Fruit fly (Drosophila melanogaster) whole organism, embryonic: ENCODE data around the gene mRpL39.

Experiments used
- Atf-2 ChIP-seq: fragments of 200-800 bp; sonication (Bioruptor generic); optimal IDR thresholded peaks from 2 replicates; lab custom pipeline; 2016; ENCODE audit warnings: missing biosample characterization, missing genetic modification characterization
- CG10959 ChIP-seq: fragments of 200-800 bp; sonication (Bioruptor generic); IDR thresholded peaks from 2 replicates; pipeline ENCODE4 v1.3.6; 2022; ENCODE audit warnings: missing biosample characterization, missing genetic modification characterization
- CG15011 ChIP-seq: fragments of 200-800 bp; sonication (Bioruptor generic); optimal IDR thresholded peaks from 3 replicates; lab custom pipeline; 2018; ENCODE audit warnings: missing biosample characterization, mild to moderate bottlenecking, missing genetic modification characterization
- CG15479 ChIP-seq: fragments of 200-800 bp; sonication (Bioruptor generic); optimal IDR thresholded peaks from 3 replicates; lab custom pipeline; 2019; ENCODE audit warnings: missing biosample characterization, mild to moderate bottlenecking, missing genetic modification characterization, moderate library complexity
- CG15514 ChIP-seq: fragments of 200-800 bp; sonication (Bioruptor generic); optimal IDR thresholded peaks from 3 replicates; lab custom pipeline; 2017; ENCODE audit warnings: missing biosample characterization, missing genetic modification characterization, mild to moderate bottlenecking, moderate library complexity, missing genetic modification reagents
- CG15696 ChIP-seq: fragments of 200-800 bp; sonication (Bioruptor generic); optimal IDR thresholded peaks from 2 replicates; lab custom pipeline; 2019; ENCODE audit warnings: missing biosample characterization, mild to moderate bottlenecking, missing genetic modification characterization, moderate library complexity
- CG16815 ChIP-seq: fragments of 200-800 bp; sonication (Bioruptor generic); optimal IDR thresholded peaks from 3 replicates; lab custom pipeline; 2017; ENCODE audit warnings: missing biosample characterization, mild to moderate bottlenecking, missing genetic modification characterization
- CG17328 ChIP-seq: fragments of 200-800 bp; sonication (Bioruptor generic); IDR thresholded peaks from 2 replicates; pipeline ENCODE4 v1.3.6; 2022; ENCODE audit warnings: missing biosample characterization, missing genetic modification characterization
- CG17829 ChIP-seq: fragments of 200-800 bp; optimal IDR thresholded peaks from 2 replicates; lab custom pipeline; 2019; ENCODE audit warnings: missing biosample characterization, mild to moderate bottlenecking, missing genetic modification characterization, moderate library complexity
- CG18262 ChIP-seq: fragments of 200-800 bp; optimal IDR thresholded peaks from 3 replicates; lab custom pipeline; 2019; ENCODE audit warnings: missing biosample characterization, mild to moderate bottlenecking, missing genetic modification characterization, moderate library complexity
- CG30403 ChIP-seq: fragments of 200-800 bp; sonication (Bioruptor generic); optimal IDR thresholded peaks from 3 replicates; lab custom pipeline; 2016; ENCODE audit warnings: missing biosample characterization, missing genetic modification characterization
- CG31365 ChIP-seq: fragments of 200-800 bp; sonication (Bioruptor generic); optimal IDR thresholded peaks from 2 replicates; lab custom pipeline; 2018; ENCODE audit warnings: missing biosample characterization, mild to moderate bottlenecking, missing genetic modification characterization
- CG33557 ChIP-seq: fragments of 200-800 bp; sonication (Bioruptor generic); optimal IDR thresholded peaks from 2 replicates; lab custom pipeline; 2019; ENCODE audit warnings: missing biosample characterization, mild to moderate bottlenecking, missing genetic modification characterization, moderate library complexity
- CG7839 ChIP-seq: fragments of 200-800 bp; sonication (Bioruptor generic); optimal IDR thresholded peaks from 3 replicates; lab custom pipeline; 2018; ENCODE audit warnings: missing biosample characterization, mild to moderate bottlenecking, missing genetic modification characterization, moderate library complexity
- CG8924 ChIP-seq: fragments of 200-800 bp; optimal IDR thresholded peaks from 3 replicates; lab custom pipeline; 2019; ENCODE audit warnings: missing biosample characterization, mild to moderate bottlenecking, missing genetic modification characterization, moderate library complexity
- CG8944 ChIP-seq: fragments of 200-800 bp; sonication (Bioruptor generic); optimal IDR thresholded peaks from 3 replicates; lab custom pipeline; 2016; ENCODE audit warnings: missing biosample characterization, missing genetic modification characterization
- CG9727 ChIP-seq: fragments of 200-800 bp; sonication (Bioruptor generic); optimal IDR thresholded peaks from 3 replicates; lab custom pipeline; 2017; ENCODE audit warnings: missing biosample characterization, mild to moderate bottlenecking, missing genetic modification characterization
- CG9932 ChIP-seq: fragments of 200-800 bp; sonication (Bioruptor generic); IDR thresholded peaks from 2 replicates; pipeline ENCODE4 v1.3.6; 2022; ENCODE audit warnings: missing biosample characterization, missing genetic modification characterization
- Camta ChIP-seq: fragments of 200-800 bp; sonication (Bioruptor generic); optimal IDR thresholded peaks from 2 replicates; lab custom pipeline; 2016; ENCODE audit warnings: missing biosample characterization, missing genetic modification characterization
- Chrac-16 ChIP-seq: fragments of 200-800 bp; sonication (Bioruptor generic); optimal IDR thresholded peaks from 3 replicates; lab custom pipeline; 2016; ENCODE audit warnings: missing biosample characterization, missing genetic modification characterization
- CoRest ChIP-seq: fragments of 200-800 bp; sonication (Bioruptor generic); optimal IDR thresholded peaks from 3 replicates; lab custom pipeline; 2018; ENCODE audit warnings: missing biosample characterization, mild to moderate bottlenecking, missing genetic modification characterization, moderate library complexity
- Dref ChIP-seq: fragments of 200-800 bp; sonication (Bioruptor generic); IDR thresholded peaks from 2 replicates; pipeline ENCODE4 v1.3.6; 2022; ENCODE audit warnings: missing biosample characterization, missing genetic modification characterization
- Fer2 ChIP-seq: fragments of 200-800 bp; sonication (Bioruptor generic); optimal IDR thresholded peaks from 2 replicates; lab custom pipeline; 2018; ENCODE audit warnings: missing biosample characterization, mild to moderate bottlenecking, missing genetic modification characterization, moderate library complexity
- Kr ChIP-seq: fragments of 200-800 bp; sonication (Bioruptor generic); optimal IDR thresholded peaks from 2 replicates; lab custom pipeline; 2017; ENCODE audit warnings: missing biosample characterization, mild to moderate bottlenecking, missing genetic modification characterization
- Lhr ChIP-seq: fragments of 200-800 bp; sonication (Bioruptor generic); optimal IDR thresholded peaks from 3 replicates; lab custom pipeline; 2017; ENCODE audit warnings: mild to moderate bottlenecking, missing biosample characterization, missing genetic modification reagents, missing genetic modification characterization
- MESR4 ChIP-seq: fragments of 200-800 bp; sonication (Bioruptor generic); optimal IDR thresholded peaks from 2 replicates; lab custom pipeline; 2018; ENCODE audit warnings: missing biosample characterization, mild to moderate bottlenecking, missing genetic modification characterization, moderate library complexity
- Nf-YC ChIP-seq: fragments of 200-800 bp; optimal IDR thresholded peaks from 3 replicates; lab custom pipeline; 2019; ENCODE audit warnings: missing biosample characterization, mild to moderate bottlenecking, missing genetic modification characterization, moderate library complexity
- Xrp1 ChIP-seq: fragments of 200-800 bp; sonication (Bioruptor generic); IDR thresholded peaks from 2 replicates; pipeline ENCODE4 v1.3.6; 2022; ENCODE audit warnings: missing biosample characterization, missing genetic modification characterization
- ac ChIP-seq: fragments of 200-800 bp; sonication (Bioruptor generic); optimal IDR thresholded peaks from 3 replicates; lab custom pipeline; 2017; ENCODE audit warnings: missing biosample characterization, mild to moderate bottlenecking, missing genetic modification characterization
- ci ChIP-seq: fragments of 200-800 bp; sonication (Bioruptor generic); IDR thresholded peaks from 3 replicates; pipeline ENCODE4 v1.3.6; 2022; ENCODE audit warnings: missing biosample characterization, missing genetic modification characterization
- dmrt11E ChIP-seq: fragments of 200-800 bp; sonication (Bioruptor generic); optimal IDR thresholded peaks from 3 replicates; lab custom pipeline; 2018; ENCODE audit warnings: missing biosample characterization, mild to moderate bottlenecking, missing genetic modification characterization, moderate library complexity
- h ChIP-seq: fragments of >200 bp; optimal IDR thresholded peaks from 2 replicates; lab custom pipeline; 2017
- hth ChIP-seq: fragments of >200 bp; optimal IDR thresholded peaks from 2 replicates; lab custom pipeline; 2017; ENCODE audit warnings: inconsistent platforms
- lola ChIP-seq, 3 experiments: fragments of >200 bp in 2 of 3; fragments of 200-800 bp in 1 of 3; sonication (Bioruptor generic) in 1 of 3; optimal IDR thresholded peaks; 2 replicates each; lab custom pipeline; 2017 to 2019; ENCODE audit warnings: missing biosample characterization in 3 of 3, missing genetic modification characterization in 3 of 3, mild to moderate bottlenecking in 1 of 3, moderate library complexity in 1 of 3
- lov ChIP-seq, 2 experiments: fragments of 200-800 bp in 1 of 2; fragments of >200 bp in 1 of 2; sonication (Bioruptor generic) in 1 of 2; IDR thresholded peaks in 1 of 2; optimal IDR thresholded peaks in 1 of 2; 2 replicates in 1 of 2; 3 replicates in 1 of 2; pipeline versions ENCODE4 v1.3.6 to Lab custom; 2017 to 2022; ENCODE audit warnings: missing biosample characterization in 1 of 2, missing genetic modification characterization in 1 of 2
- nmo ChIP-seq: fragments of 200-800 bp; sonication (Bioruptor generic); optimal IDR thresholded peaks from 2 replicates; lab custom pipeline; 2018; ENCODE audit warnings: missing biosample characterization, mild to moderate bottlenecking, missing genetic modification characterization, moderate library complexity
- oc ChIP-seq: fragments of 200-800 bp; sonication (Bioruptor generic); optimal IDR thresholded peaks from 2 replicates; lab custom pipeline; 2018; ENCODE audit warnings: missing biosample characterization, mild to moderate bottlenecking, missing genetic modification characterization, moderate library complexity
- org-1 ChIP-seq: fragments of 200-800 bp; sonication (Bioruptor generic); optimal IDR thresholded peaks from 2 replicates; lab custom pipeline; 2017; ENCODE audit warnings: missing biosample characterization, missing genetic modification characterization
- phol ChIP-seq: fragments of 200-800 bp; sonication (Bioruptor generic); optimal IDR thresholded peaks from 3 replicates; lab custom pipeline; 2018; ENCODE audit warnings: missing biosample characterization, mild to moderate bottlenecking, missing genetic modification characterization, moderate library complexity
- pros ChIP-seq: fragments of 200-800 bp; sonication (Bioruptor generic); optimal IDR thresholded peaks from 3 replicates; lab custom pipeline; 2019; ENCODE audit warnings: missing biosample characterization, mild to moderate bottlenecking, missing genetic modification characterization, moderate library complexity
- repo ChIP-seq: fragments of 200-800 bp; sonication (Bioruptor generic); optimal IDR thresholded peaks from 2 replicates; lab custom pipeline; 2016; ENCODE audit warnings: missing biosample characterization, missing genetic modification characterization
- sens ChIP-seq: fragments of 200-800 bp; sonication (Bioruptor generic); peaks from one replicate; lab custom pipeline; 2016; ENCODE audit warnings: missing biosample characterization, missing genetic modification characterization
- so ChIP-seq: fragments of 200-800 bp; sonication (Bioruptor generic); IDR thresholded peaks from 3 replicates; pipeline ENCODE4 v1.3.6; 2022; ENCODE audit warnings: missing biosample characterization, missing genetic modification characterization
- toy ChIP-seq: fragments of 200-800 bp; sonication (Bioruptor generic); IDR thresholded peaks from 2 replicates; pipeline ENCODE4 v1.3.6; 2022; ENCODE audit warnings: missing biosample characterization, missing genetic modification characterization
- trem ChIP-seq: fragments of 200-800 bp; optimal IDR thresholded peaks from 3 replicates; lab custom pipeline; 2019; ENCODE audit warnings: missing biosample characterization, mild to moderate bottlenecking, missing genetic modification characterization, moderate library complexity
- twi ChIP-seq: fragments of 200-800 bp; optimal IDR thresholded peaks from 2 replicates; lab custom pipeline; 2019; ENCODE audit warnings: missing biosample characterization, mild to moderate bottlenecking, missing genetic modification characterization, moderate library complexity
- wdn ChIP-seq: fragments of 200-800 bp; sonication (Bioruptor generic); IDR thresholded peaks from 2 replicates; pipeline ENCODE4 v1.3.6; 2022; ENCODE audit warnings: missing biosample characterization, missing genetic modification characterization
- z ChIP-seq: fragments of 200-800 bp; sonication (Bioruptor generic); IDR thresholded peaks from 3 replicates; pipeline ENCODE4 v1.3.6; 2022; ENCODE audit warnings: missing biosample characterization, missing genetic modification characterization
- zen ChIP-seq: fragments of 200-800 bp; sonication (Bioruptor generic); optimal IDR thresholded peaks from 3 replicates; lab custom pipeline; 2018; ENCODE audit warnings: missing biosample characterization, mild to moderate bottlenecking, missing genetic modification characterization, moderate library complexity

Gene mRpL39

DNA sequence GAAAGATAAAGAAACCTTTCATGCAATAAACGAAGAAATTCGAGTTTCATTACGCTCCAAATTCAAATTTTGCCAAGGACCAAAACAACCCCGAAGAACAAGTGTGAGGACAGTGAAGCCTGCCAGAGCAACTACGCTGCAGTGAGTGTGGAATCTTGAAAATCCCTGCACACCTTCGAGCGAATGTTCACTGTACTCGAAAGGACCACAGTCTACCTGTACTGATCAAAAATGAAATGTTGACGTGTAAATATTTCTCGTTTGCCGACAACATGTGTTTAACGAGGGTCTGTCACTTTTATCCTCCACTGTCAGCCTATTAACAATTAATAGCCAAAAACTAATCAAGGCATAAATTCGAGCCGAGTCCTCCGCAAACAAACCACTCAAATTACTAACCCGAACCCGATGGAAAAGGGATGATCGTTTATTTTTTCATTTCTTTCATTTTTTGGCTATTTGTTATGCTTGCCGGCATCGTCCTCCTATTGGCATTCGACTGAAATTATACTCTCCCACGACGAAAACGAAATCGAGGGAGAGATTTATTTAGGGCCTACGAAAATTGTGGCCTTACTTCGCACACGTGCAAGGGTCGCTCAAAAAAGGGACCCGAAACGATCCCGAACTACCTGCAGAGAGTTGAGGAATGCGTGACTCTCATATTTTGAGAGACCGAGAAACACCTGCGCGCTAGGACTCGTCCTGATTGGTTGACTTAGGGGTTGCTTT lies 27.4 kb downstream of the mRpL39 start (continued):
- TF ChIP-seq CG30403: no peak
- TF ChIP-seq z (GFP tag; lab: Robert Waterston, UW): no peak
- TF ChIP-seq CG33557 (GFP tag; lab: Kevin White, UChicago): peak; percentile 55
- peak; percentile 58 for TF ChIP-seq pros (GFP tag; lab: Kevin White, UChicago)
- TF ChIP-seq nmo (GFP tag; lab: Kevin White, UChicago): peak; percentile 11
- TF ChIP-seq Atf-2: peak; percentile 5
- no peak for TF ChIP-seq CG15514 (GFP tag; lab: Kevin White, UChicago)
- peak; percentile 55 for TF ChIP-seq CG18262 (tag; lab: Kevin White, UChicago)
- peak; percentile 88 for TF ChIP-seq CG15696 (tag; lab: Kevin White, UChicago)
- peak; percentile 51 for TF ChIP-seq CG17328 (GFP tag; lab: Robert Waterston, UW)
- peak; percentile 76 for TF ChIP-seq dmrt11E (tag; lab: Kevin White, UChicago)
- TF ChIP-seq sens (GFP tag; lab: Kevin White, UChicago): peak; percentile 87
- TF ChIP-seq wdn (GFP tag; lab: Robert Waterston, UW): no peak
- no peak for TF ChIP-seq CG9932 (GFP tag; lab: Robert Waterston, UW)
- TF ChIP-seq Dref (GFP tag; lab: Robert Waterston, UW): no peak
- no peak for TF ChIP-seq Camta (GFP tag; lab: Kevin White, UChicago)
- no peak for TF ChIP-seq org-1 (GFP tag; lab: Kevin White, UChicago)
- no peak for TF ChIP-seq CG8944
- peak; percentile 56 for TF ChIP-seq CG9727 (GFP tag; lab: Kevin White, UChicago)
- no peak for TF ChIP-seq so (GFP tag; lab: Robert Waterston, UW)
- peak; percentile 18 for TF ChIP-seq oc (tag; lab: Kevin White, UChicago)
- TF ChIP-seq MESR4 (GFP tag; lab: Kevin White, UChicago): no peak
- peak; percentile 39 for TF ChIP-seq Chrac-16
- TF ChIP-seq CG8924 (tag; lab: Kevin White, UChicago): peak; percentile 21
- peak; percentile 23 for TF ChIP-seq phol (tag; lab: Kevin White, UChicago)
- TF ChIP-seq CoRest (tag; lab: Kevin White, UChicago): peak; percentile 1
- peak in 1 of 3 experiments; percentile 57 for TF ChIP-seq lola (GFP tag; optimal IDR thresholded peaks at IDR 0.05; lab: Kevin White, UChicago)
- peak; percentile 96 for TF ChIP-seq hth (lab: Kevin White, UChicago)
- TF ChIP-seq ci (GFP tag; lab: Robert Waterston, UW): 0 out of 3 replicates have a peak, but pooled peaks have one; percentile 16
- peak; percentile 78 for TF ChIP-seq twi (tag; lab: Kevin White, UChicago)
- no peak for TF ChIP-seq Fer2 (tag; lab: Kevin White, UChicago)
- TF ChIP-seq Nf-YC: peak; percentile 74
- TF ChIP-seq h: no peak
- TF ChIP-seq Xrp1 (GFP tag; lab: Robert Waterston, UW): peak; percentile 51
- no peak for TF ChIP-seq CG31365 (tag; lab: Kevin White, UChicago)
- TF ChIP-seq toy: no peak
- no peak for TF ChIP-seq Lhr (GFP tag; lab: Kevin White, UChicago)
- no peak for TF ChIP-seq lov (optimal IDR thresholded peaks at IDR 0.05; lab: Kevin White, UChicago)
- 0 out of 3 replicates have a peak, but pooled peaks have one; percentile 59 for TF ChIP-seq lov (GFP tag; IDR thresholded peaks at IDR 0.05; lab: Robert Waterston, UW)
- peak; percentile 48; the same call in 1 of the 2 replicates for TF ChIP-seq CG10959
- TF ChIP-seq CG17829 (tag; lab: Kevin White, UChicago): peak; percentile 41
- TF ChIP-seq CG16815: peak; percentile 49
- peak; percentile 42 for TF ChIP-seq ac (GFP tag; lab: Kevin White, UChicago)
- TF ChIP-seq zen (tag; lab: Kevin White, UChicago): peak; percentile 88
- TF ChIP-seq CG15479: peak; percentile 92
- TF ChIP-seq CG7839 (tag; lab: Kevin White, UChicago): no peak
- TF ChIP-seq Kr: peak; percentile 85
- TF ChIP-seq repo: no peak
- TF ChIP-seq trem (tag; lab: Kevin White, UChicago): peak; percentile 11
- TF ChIP-seq CG15011: no peak
